Fruit fly (Drosophila melanogaster) whole organism, prepupa: Measurements from ENCODE around the gene shd.
A peak's percentile ranks its signal among the peaks of the same experiment; 100 is the strongest.

ENCODE experiments used
- CG10631 ChIP-seq: fragments of 200-800 bp; sonication (Bioruptor generic); optimal IDR thresholded peaks from 2 replicates; lab custom pipeline; 2016; ENCODE audit warnings: missing biosample characterization, missing genetic modification characterization
- CG11294 ChIP-seq: fragments of 200-800 bp; sonication (Bioruptor generic); IDR thresholded peaks from 2 replicates; pipeline ENCODE4 v1.3.6; 2022; ENCODE audit warnings: missing biosample characterization, missing genetic modification characterization
- CG11762 ChIP-seq: fragments of 200-800 bp; sonication (Bioruptor generic); optimal IDR thresholded peaks from 3 replicates; lab custom pipeline; 2016; ENCODE audit warnings: missing biosample characterization, missing genetic modification characterization; ENCODE audit not compliant: insufficient read depth
- CG11902 ChIP-seq: fragments of 200-800 bp; sonication (Bioruptor generic); optimal IDR thresholded peaks from 3 replicates; lab custom pipeline; 2016; ENCODE audit warnings: missing biosample characterization, missing genetic modification characterization
- CG15336 ChIP-seq: fragments of 200-800 bp; sonication (Bioruptor generic); IDR thresholded peaks from 2 replicates; pipeline ENCODE4 v1.3.6; 2022; ENCODE audit warnings: missing biosample characterization, missing genetic modification characterization
- CG1621 ChIP-seq: fragments of 200-800 bp; sonication (Bioruptor generic); optimal IDR thresholded peaks from 3 replicates; lab custom pipeline; 2018; ENCODE audit warnings: missing biosample characterization, mild to moderate bottlenecking, missing genetic modification characterization
- CG16779 ChIP-seq: fragments of 200-800 bp; sonication (Bioruptor generic); optimal IDR thresholded peaks from 3 replicates; lab custom pipeline; 2017; ENCODE audit warnings: missing biosample characterization, mild to moderate bottlenecking, missing genetic modification characterization
- CG3032 ChIP-seq: fragments of 200-800 bp; optimal IDR thresholded peaks from 2 replicates; lab custom pipeline; 2019; ENCODE audit warnings: missing biosample characterization, mild to moderate bottlenecking, missing genetic modification characterization, moderate library complexity
- CG31627 ChIP-seq: fragments of 200-800 bp; sonication (Bioruptor generic); optimal IDR thresholded peaks from 3 replicates; lab custom pipeline; 2016; ENCODE audit warnings: missing biosample characterization, missing genetic modification characterization
- CG32006 ChIP-seq: fragments of 200-800 bp; sonication (Bioruptor generic); optimal IDR thresholded peaks from 3 replicates; lab custom pipeline; 2017; ENCODE audit warnings: missing biosample characterization, mild to moderate bottlenecking, missing genetic modification characterization
- CG34406 ChIP-seq: fragments of 200-800 bp; sonication (Bioruptor generic); optimal IDR thresholded peaks from 3 replicates; lab custom pipeline; 2016; ENCODE audit warnings: missing biosample characterization, missing genetic modification characterization
- CG4318 ChIP-seq: fragments of 200-800 bp; sonication (Bioruptor generic); optimal IDR thresholded peaks from 3 replicates; lab custom pipeline; 2017; ENCODE audit warnings: missing biosample characterization, mild to moderate bottlenecking, missing genetic modification characterization
- CG6163 ChIP-seq: fragments of 200-800 bp; sonication (Bioruptor generic); IDR thresholded peaks from 3 replicates; pipeline ENCODE4 v1.3.6; 2022; ENCODE audit warnings: missing biosample characterization, missing genetic modification characterization
- CG6276 ChIP-seq: fragments of 200-800 bp; sonication (Bioruptor generic); optimal IDR thresholded peaks from 2 replicates; lab custom pipeline; 2017; ENCODE audit warnings: missing biosample characterization, mild to moderate bottlenecking, missing genetic modification characterization
- CG6792 ChIP-seq: fragments of 200-800 bp; sonication (Bioruptor generic); optimal IDR thresholded peaks from 3 replicates; lab custom pipeline; 2016; ENCODE audit warnings: missing biosample characterization, missing genetic modification characterization
- CG6854 ChIP-seq: fragments of 200-800 bp; sonication (Bioruptor generic); optimal IDR thresholded peaks from 2 replicates; lab custom pipeline; 2017; ENCODE audit warnings: missing biosample characterization, mild to moderate bottlenecking, missing genetic modification characterization
- CG8319 ChIP-seq: fragments of 200-800 bp; sonication (Bioruptor generic); optimal IDR thresholded peaks from 3 replicates; lab custom pipeline; 2016; ENCODE audit warnings: missing biosample characterization, missing genetic modification characterization
- CG8632 ChIP-seq: fragments of 200-800 bp; sonication (Bioruptor generic); optimal IDR thresholded peaks from 3 replicates; lab custom pipeline; 2016; ENCODE audit warnings: missing biosample characterization, missing genetic modification characterization
- Eip75B ChIP-seq: fragments of 200-800 bp; sonication (Bioruptor generic); optimal IDR thresholded peaks from 3 replicates; lab custom pipeline; 2016; ENCODE audit warnings: missing biosample characterization, missing genetic modification characterization
- Eip78C ChIP-seq: fragments of 200-800 bp; sonication (Bioruptor generic); peaks from one replicate; lab custom pipeline; 2016; ENCODE audit warnings: missing biosample characterization, missing genetic modification characterization
- Ets21C ChIP-seq: fragments of 200-800 bp; sonication (Bioruptor generic); optimal IDR thresholded peaks from 3 replicates; lab custom pipeline; 2016; ENCODE audit warnings: missing biosample characterization, missing genetic modification characterization
- Ets96B ChIP-seq: fragments of 200-800 bp; optimal IDR thresholded peaks from 2 replicates; lab custom pipeline; 2019; ENCODE audit warnings: missing biosample characterization, mild to moderate bottlenecking, missing genetic modification characterization, moderate library complexity
- Hr38 ChIP-seq: sonication (Bioruptor generic); optimal IDR thresholded peaks from 2 replicates; lab custom pipeline; 2016; ENCODE audit warnings: missing biosample characterization, missing genetic modification characterization
- Hr39 ChIP-seq: fragments of 200-800 bp; sonication (Bioruptor generic); optimal IDR thresholded peaks from 2 replicates; lab custom pipeline; 2016; ENCODE audit warnings: missing biosample characterization, missing genetic modification characterization
- Lpt ChIP-seq: fragments of 200-800 bp; sonication (Bioruptor generic); optimal IDR thresholded peaks from 3 replicates; lab custom pipeline; 2016; ENCODE audit warnings: missing biosample characterization, missing genetic modification characterization
- OdsH ChIP-seq: fragments of 200-800 bp; sonication (Bioruptor generic); optimal IDR thresholded peaks from 3 replicates; lab custom pipeline; 2016; ENCODE audit warnings: missing biosample characterization, missing genetic modification characterization
- Smox ChIP-seq: fragments of 200-800 bp; sonication (Bioruptor generic); optimal IDR thresholded peaks from 3 replicates; lab custom pipeline; 2016; ENCODE audit warnings: missing biosample characterization, missing genetic modification characterization
- Sox102F ChIP-seq: fragments of 200-800 bp; sonication (Bioruptor generic); optimal IDR thresholded peaks from 2 replicates; lab custom pipeline; 2016; ENCODE audit warnings: missing biosample characterization, mild to moderate bottlenecking, missing genetic modification characterization
- Sox15 ChIP-seq: fragments of 200-800 bp; sonication (Bioruptor generic); optimal IDR thresholded peaks from 3 replicates; lab custom pipeline; 2016; ENCODE audit warnings: missing biosample characterization, missing genetic modification characterization
- achi ChIP-seq: fragments of 200-800 bp; sonication (Bioruptor generic); optimal IDR thresholded peaks from 3 replicates; lab custom pipeline; 2016; ENCODE audit warnings: missing biosample characterization, missing genetic modification characterization
- cyc ChIP-seq: fragments of 200-800 bp; sonication (Bioruptor generic); optimal IDR thresholded peaks from 3 replicates; lab custom pipeline; 2016; ENCODE audit warnings: missing biosample characterization, missing genetic modification characterization
- dsx ChIP-seq: fragments of 200-800 bp; optimal IDR thresholded peaks from 3 replicates; lab custom pipeline; 2019; ENCODE audit warnings: missing biosample characterization, mild to moderate bottlenecking, missing genetic modification characterization, moderate library complexity; ENCODE audit not compliant: poor library complexity, severe bottlenecking
- fd59A ChIP-seq: fragments of 200-800 bp; sonication (Bioruptor generic); optimal IDR thresholded peaks from 2 replicates; lab custom pipeline; 2017; ENCODE audit warnings: missing biosample characterization, mild to moderate bottlenecking, missing genetic modification characterization, missing genetic modification reagents
- fd85E ChIP-seq: fragments of 200-800 bp; sonication (Bioruptor generic); optimal IDR thresholded peaks from 3 replicates; lab custom pipeline; 2016; ENCODE audit warnings: missing biosample characterization, missing genetic modification characterization
- fkh ChIP-seq: fragments of 200-800 bp; sonication (Bioruptor generic); optimal IDR thresholded peaks from 3 replicates; lab custom pipeline; 2017; ENCODE audit warnings: missing biosample characterization, mild to moderate bottlenecking, missing genetic modification characterization, moderate library complexity
- lz ChIP-seq: fragments of 200-800 bp; sonication (Bioruptor generic); optimal IDR thresholded peaks from 3 replicates; lab custom pipeline; 2016; ENCODE audit warnings: missing biosample characterization, missing genetic modification characterization
- pdm3 ChIP-seq: fragments of 200-800 bp; sonication (Bioruptor generic); optimal IDR thresholded peaks from 3 replicates; lab custom pipeline; 2016; ENCODE audit warnings: missing biosample characterization, missing genetic modification characterization
- salr ChIP-seq, 2 experiments: fragments of 200-800 bp; sonication (Bioruptor generic); optimal IDR thresholded peaks; 3 replicates each; lab custom pipeline; 2016 to 2018; ENCODE audit warnings: missing biosample characterization in 2 of 2, missing genetic modification characterization in 2 of 2, mild to moderate bottlenecking in 1 of 2
- spab ChIP-seq: fragments of 200-800 bp; sonication (Bioruptor generic); optimal IDR thresholded peaks from 2 replicates; lab custom pipeline; 2017; ENCODE audit warnings: missing biosample characterization, mild to moderate bottlenecking, missing genetic modification characterization, missing genetic modification reagents
- topi ChIP-seq: fragments of 200-800 bp; sonication (Bioruptor generic); optimal IDR thresholded peaks from 3 replicates; lab custom pipeline; 2016; ENCODE audit warnings: missing biosample characterization, missing genetic modification characterization
- vri ChIP-seq: fragments of 200-800 bp; sonication (Bioruptor generic); optimal IDR thresholded peaks from 3 replicates; lab custom pipeline; 2016; ENCODE audit warnings: missing biosample characterization, mild to moderate bottlenecking, missing genetic modification characterization

shd gene

dm6 chr3L:14617511-14618217 lies 3.4 kb downstream of the shd start:
- TF ChIP-seq CG6163: 0 out of 3 replicates have a peak, but pooled peaks have one; percentile 24
- no peak for TF ChIP-seq CG11902 (GFP tag; lab: Kevin White, UChicago)

- TF ChIP-seq Sox15 (no peak), fd85E (no peak), Sox102F (GFP tag; lab: Kevin White, UChicago) (no peak), lz (GFP tag; lab: Kevin White, UChicago) (no peak), dsx (GFP tag; lab: Kevin White, UChicago) (no peak)
Observed at dm6 chr3L:14618424-14618823, 4.2 kb downstream of the shd start.

- TF ChIP-seq CG6854 (GFP tag; lab: Kevin White, UChicago): no peak
- no peak for TF ChIP-seq Ets21C (GFP tag; lab: Kevin White, UChicago)
- no peak for TF ChIP-seq CG6792 (GFP tag; lab: Kevin White, UChicago)
- no peak for TF ChIP-seq CG11902 (GFP tag; lab: Kevin White, UChicago)
- TF ChIP-seq Smox (GFP tag; lab: Kevin White, UChicago): no peak
- peak; percentile 91 for TF ChIP-seq vri
- TF ChIP-seq CG10631 (GFP tag; lab: Kevin White, UChicago): no peak
- TF ChIP-seq topi (GFP tag; lab: Kevin White, UChicago): no peak
Observed at dm6 chr3L:14618942-14619341, 4.7 kb downstream of the shd start.

dm6 chr3L:14621464-14621863 lies 7.2 kb downstream of the shd start:
- peak; percentile 6 for TF ChIP-seq Eip78C
- no peak for TF ChIP-seq lz (GFP tag; lab: Kevin White, UChicago)

- TF ChIP-seq CG11902 (GFP tag; lab: Kevin White, UChicago): no peak
- peak; percentile 30 for TF ChIP-seq lz (GFP tag; lab: Kevin White, UChicago)
- no peak for TF ChIP-seq Sox102F (GFP tag; lab: Kevin White, UChicago)
- TF ChIP-seq CG11294 (GFP tag; lab: Robert Waterston, UW): no peak
- TF ChIP-seq CG15336 (GFP tag; lab: Robert Waterston, UW): peak; percentile 73
- TF ChIP-seq CG1621 (tag; lab: Kevin White, UChicago): no peak
- no peak for TF ChIP-seq Ets21C (GFP tag; lab: Kevin White, UChicago)
- TF ChIP-seq achi (GFP tag; lab: Kevin White, UChicago): peak; percentile 24
- TF ChIP-seq CG16779 (tag; lab: Kevin White, UChicago): no peak
- TF ChIP-seq pdm3: peak; percentile 46
- TF ChIP-seq dsx (GFP tag; lab: Kevin White, UChicago): no peak
- no peak for TF ChIP-seq CG4318
- no peak; the same call in 2 of the 3 replicates for TF ChIP-seq CG6163
- no peak for TF ChIP-seq spab
- no peak for TF ChIP-seq CG10631 (GFP tag; lab: Kevin White, UChicago)
- TF ChIP-seq fd59A (GFP tag; lab: Kevin White, UChicago): no peak
- TF ChIP-seq CG8632: no peak
- no peak for TF ChIP-seq Ets96B (tag; lab: Kevin White, UChicago)
- TF ChIP-seq CG6276: peak; percentile 8
- peak; percentile 12 for TF ChIP-seq CG31627 (GFP tag; lab: Kevin White, UChicago)
- TF ChIP-seq CG8319 (GFP tag; lab: Kevin White, UChicago): peak; percentile 45
- no peak for TF ChIP-seq Hr38
- TF ChIP-seq CG6854 (GFP tag; lab: Kevin White, UChicago): no peak
- TF ChIP-seq OdsH (GFP tag; lab: Kevin White, UChicago): peak; percentile 30
- peak; percentile 18 for TF ChIP-seq vri
- no peak for TF ChIP-seq CG34406
- no peak for TF ChIP-seq salr (GFP tag; optimal IDR thresholded peaks at IDR 0.05; lab: Kevin White, UChicago)
- no peak for TF ChIP-seq CG3032 (tag; lab: Kevin White, UChicago)
- TF ChIP-seq Hr39 (GFP tag; lab: Kevin White, UChicago): no peak
- TF ChIP-seq cyc (GFP tag; lab: Kevin White, UChicago): peak; percentile 71
- TF ChIP-seq Sox15: no peak
- TF ChIP-seq CG11762 (GFP tag; lab: Kevin White, UChicago): peak; percentile 57
- peak; percentile 6 for TF ChIP-seq Eip75B (GFP tag; lab: Kevin White, UChicago)
- peak; percentile 67 for TF ChIP-seq fkh (GFP tag; lab: Kevin White, UChicago)
- TF ChIP-seq topi (GFP tag; lab: Kevin White, UChicago): peak; percentile 57
- peak; percentile 46 for TF ChIP-seq Lpt (GFP tag; lab: Kevin White, UChicago)
- TF ChIP-seq CG32006: peak; percentile 4
Observed at dm6 chr3L:14622457-14622899, 8.2 kb downstream of the shd start, which contains the start of gene CG9628. TSS of gene CG9628 (plus strand) at chr3L:14622796.
